Worm (Caenorhabditis elegans) whole organism, L2 larva: Measurements from ENCODE around the gene tra-2.

Experiments
- ama-1 ChIP-seq: fragments of 150-350 bp; optimal IDR thresholded peaks from 2 replicates; lab custom pipeline; 2018; ENCODE audit warnings: inconsistent platforms
- mdl-1 ChIP-seq, 2 experiments: fragments of 150-350 bp in 1 of 2; sonication (generic microtip) in 1 of 2; optimal IDR thresholded peaks; 2 replicates each; lab custom pipeline; 2017; ENCODE audit warnings: missing biosample characterization in 2 of 2, missing genetic modification characterization in 2 of 2
- unc-39 ChIP-seq: fragments of 150-350 bp; optimal IDR thresholded peaks from 2 replicates; lab custom pipeline; 2014; ENCODE audit warnings: missing biosample characterization, missing genetic modification characterization
- ztf-4 ChIP-seq: fragments of 150-350 bp; optimal IDR thresholded peaks from 2 replicates; lab custom pipeline; 2014; ENCODE audit warnings: missing biosample characterization, missing genetic modification characterization

DNA sequence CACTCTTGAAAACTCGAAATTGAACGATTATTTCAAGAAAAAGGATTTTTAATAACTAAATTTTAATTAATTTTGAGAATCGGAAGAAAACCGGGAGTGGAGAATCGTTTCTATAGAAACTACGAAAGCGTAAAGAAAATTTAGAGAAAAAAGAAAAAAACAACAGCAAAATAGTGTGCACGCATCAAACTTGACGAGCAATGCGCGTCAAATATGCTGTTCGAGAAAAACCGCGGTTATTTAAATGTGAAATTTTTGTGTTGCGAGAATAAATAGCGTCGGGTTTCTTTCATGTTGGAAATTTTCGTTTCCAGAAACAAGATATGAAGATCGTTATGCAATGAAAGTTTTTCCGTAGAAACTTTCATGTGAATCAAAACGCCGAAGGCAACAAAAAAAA is 8.5 kb upstream of the tra-2 start:
- TF ChIP-seq unc-39: no peak
- no peak for TF ChIP-seq mdl-1 (tag; optimal IDR thresholded peaks at IDR 0.05; lab: Kevin White, UChicago)
- no peak for TF ChIP-seq ztf-4
- TF ChIP-seq ama-1 (lab: Kevin White, UChicago): no peak
